Fruit fly (Drosophila melanogaster) whole organism, pupa: ENCODE measurements around the gene CG1024.

Experiments used
- CG10348 ChIP-seq: fragments of 200-800 bp; sonication (Bioruptor generic); IDR thresholded peaks from 2 replicates; pipeline ENCODE4 v1.3.6; 2022; ENCODE audit warnings: missing biosample characterization, missing genetic modification characterization
- CG12605 ChIP-seq: fragments of 200-800 bp; sonication (Bioruptor generic); IDR thresholded peaks from 2 replicates; pipeline ENCODE4 v1.3.6; 2022; ENCODE audit warnings: missing biosample characterization, missing genetic modification characterization
- CG13204 ChIP-seq: fragments of 200-800 bp; sonication (Bioruptor generic); optimal IDR thresholded peaks from 2 replicates; lab custom pipeline; 2018; ENCODE audit warnings: missing biosample characterization, mild to moderate bottlenecking, missing genetic modification characterization, moderate library complexity
- CG14655 ChIP-seq: fragments of 200-800 bp; sonication (Bioruptor generic); optimal IDR thresholded peaks from 3 replicates; lab custom pipeline; 2017; ENCODE audit warnings: mild to moderate bottlenecking, missing biosample characterization, missing genetic modification reagents, missing genetic modification characterization
- CG15710 ChIP-seq: fragments of 200-800 bp; sonication (Bioruptor generic); optimal IDR thresholded peaks from 2 replicates; lab custom pipeline; 2018; ENCODE audit warnings: missing biosample characterization, mild to moderate bottlenecking, missing genetic modification characterization, moderate library complexity
- CG17806 ChIP-seq: fragments of 200-800 bp; sonication (Bioruptor generic); optimal IDR thresholded peaks from 2 replicates; lab custom pipeline; 2018; ENCODE audit warnings: missing biosample characterization, mild to moderate bottlenecking, missing genetic modification characterization, moderate library complexity
- CG32121 ChIP-seq: fragments of 200-800 bp; sonication (Bioruptor generic); IDR thresholded peaks from 2 replicates; pipeline ENCODE4 v1.3.6; 2022; ENCODE audit warnings: missing biosample characterization, missing genetic modification characterization
- CG34367 ChIP-seq: fragments of 200-800 bp; sonication (Bioruptor generic); optimal IDR thresholded peaks from 2 replicates; lab custom pipeline; 2018; ENCODE audit warnings: missing biosample characterization, mild to moderate bottlenecking, missing genetic modification characterization
- CG4496 ChIP-seq: fragments of 200-800 bp; sonication (Bioruptor generic); IDR thresholded peaks from 3 replicates; pipeline ENCODE4 v1.3.6; 2022; ENCODE audit warnings: missing biosample characterization, missing genetic modification characterization
- CG8159 ChIP-seq: fragments of 200-800 bp; sonication (Bioruptor generic); optimal IDR thresholded peaks from 3 replicates; lab custom pipeline; 2018; ENCODE audit warnings: missing biosample characterization, mild to moderate bottlenecking, missing genetic modification characterization, moderate library complexity
- CG8301 ChIP-seq: fragments of 200-800 bp; sonication (Bioruptor generic); optimal IDR thresholded peaks from 2 replicates; lab custom pipeline; 2018; ENCODE audit warnings: missing biosample characterization, mild to moderate bottlenecking, missing genetic modification characterization
- CG9948 ChIP-seq: fragments of 200-800 bp; sonication (Bioruptor generic); optimal IDR thresholded peaks from 2 replicates; lab custom pipeline; 2018; ENCODE audit warnings: missing biosample characterization, mild to moderate bottlenecking, missing genetic modification characterization, moderate library complexity
- D1 ChIP-seq: fragments of 200-800 bp; sonication (Bioruptor generic); optimal IDR thresholded peaks from 2 replicates; lab custom pipeline; 2018; ENCODE audit warnings: missing biosample characterization, mild to moderate bottlenecking, missing genetic modification characterization, moderate library complexity
- EcR ChIP-seq: fragments of 200-800 bp; sonication (Bioruptor generic); optimal IDR thresholded peaks from 3 replicates; lab custom pipeline; 2019; ENCODE audit warnings: missing biosample characterization, missing genetic modification characterization, mild to moderate bottlenecking, moderate library complexity, missing genetic modification reagents
- Ets98B ChIP-seq: fragments of 200-800 bp; sonication (Bioruptor generic); IDR thresholded peaks from 2 replicates; pipeline ENCODE4 v1.3.6; 2022; ENCODE audit warnings: missing biosample characterization, missing genetic modification characterization
- Pif1A ChIP-seq: fragments of 200-800 bp; sonication (Bioruptor generic); optimal IDR thresholded peaks from 3 replicates; lab custom pipeline; 2016; ENCODE audit warnings: missing biosample characterization, missing genetic modification characterization
- Pif1B ChIP-seq: fragments of 200-800 bp; sonication (Bioruptor generic); optimal IDR thresholded peaks from 3 replicates; lab custom pipeline; 2016; ENCODE audit warnings: missing biosample characterization, missing genetic modification characterization
- Snoo ChIP-seq: fragments of 200-800 bp; sonication (Bioruptor generic); optimal IDR thresholded peaks from 3 replicates; lab custom pipeline; 2017; ENCODE audit warnings: missing biosample characterization, mild to moderate bottlenecking, missing genetic modification characterization, inconsistent platforms
- fd96Ca ChIP-seq: fragments of 200-800 bp; sonication (Bioruptor generic); IDR thresholded peaks from 3 replicates; pipeline ENCODE4 v1.3.6; 2022; ENCODE audit warnings: missing biosample characterization, missing genetic modification characterization
- gl ChIP-seq: fragments of 200-800 bp; sonication (Bioruptor generic); optimal IDR thresholded peaks from 2 replicates; lab custom pipeline; 2018; ENCODE audit warnings: missing biosample characterization, mild to moderate bottlenecking, missing genetic modification characterization
- rn ChIP-seq: fragments of 200-800 bp; sonication (Bioruptor generic); IDR thresholded peaks from 2 replicates; pipeline ENCODE4 v1.3.6; 2022; ENCODE audit warnings: missing biosample characterization, missing genetic modification characterization

The CG1024 gene

DNA sequence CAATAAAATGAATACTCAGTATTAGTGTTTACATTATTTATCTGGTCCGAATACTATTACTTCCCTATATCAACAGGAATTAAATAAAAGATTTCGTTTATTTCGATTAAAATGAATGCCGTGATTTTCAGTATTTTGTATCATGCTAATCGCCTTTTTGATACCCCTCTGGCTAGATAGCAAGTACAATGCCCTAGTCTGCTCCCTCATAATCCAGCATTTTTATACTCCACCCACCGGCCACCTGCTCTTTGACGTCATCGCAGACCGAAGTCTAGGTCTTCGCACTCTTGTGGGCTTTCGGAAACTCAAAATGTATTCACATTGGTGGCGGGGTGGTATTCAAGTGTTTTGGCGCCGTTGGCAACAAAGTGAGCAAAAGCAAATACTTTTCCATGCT, 23.5 kb upstream of the CG1024 start:
- TF ChIP-seq CG17806 (tag; lab: Kevin White, UChicago) (no peak), EcR (GFP tag; lab: Kevin White, UChicago) (no peak), Ets98B (GFP tag; lab: Robert Waterston, UW) (no peak), D1 (tag; lab: Kevin White, UChicago) (no peak), CG12605 (no peak), CG4496 (GFP tag; lab: Robert Waterston, UW) (no peak), CG10348 (GFP tag; lab: Robert Waterston, UW) (no peak), rn (no peak), CG34367 (tag; lab: Kevin White, UChicago) (no peak), CG8159 (no peak), Pif1B (GFP tag; lab: Kevin White, UChicago) (no peak), Snoo (tag; lab: Kevin White, UChicago) (no peak), Pif1A (GFP tag; lab: Kevin White, UChicago) (no peak), fd96Ca (GFP tag; lab: Robert Waterston, UW) (no peak), CG13204 (GFP tag; lab: Kevin White, UChicago) (no peak)

DNA sequence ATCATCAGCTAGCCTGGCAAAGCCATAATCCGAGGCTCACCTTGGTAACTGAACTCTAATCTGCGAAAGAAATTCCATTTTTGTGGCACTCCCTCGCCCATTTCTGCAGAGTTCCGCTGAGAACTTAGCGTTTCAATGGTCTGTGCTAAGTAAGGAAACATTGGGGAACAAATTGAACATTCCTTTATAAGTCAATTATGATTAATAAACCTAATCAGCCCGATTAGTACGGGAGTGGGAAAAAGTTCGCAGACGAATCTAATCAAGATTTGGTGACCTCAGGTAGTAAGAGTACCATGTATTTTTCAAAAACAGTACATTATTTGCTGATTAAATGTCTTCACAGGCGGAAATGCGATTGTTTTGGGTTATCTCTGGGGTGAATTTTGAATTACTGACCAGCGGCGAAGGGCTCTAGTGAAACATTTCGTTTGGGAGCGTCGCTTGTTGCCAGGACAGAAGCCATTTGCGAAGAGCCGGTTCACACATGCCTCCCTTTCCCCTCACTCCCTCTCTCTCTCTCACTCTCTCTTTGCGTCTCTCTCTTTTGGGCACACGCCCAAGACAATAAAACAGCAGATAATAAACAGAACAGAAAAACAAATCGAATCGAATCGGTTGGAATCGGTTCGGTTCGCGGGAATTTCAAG, 22.5 kb upstream of the CG1024 start:
- TF ChIP-seq Snoo (tag; lab: Kevin White, UChicago) (peak; percentile 31), D1 (tag; lab: Kevin White, UChicago) (no peak), CG8159 (peak; percentile 10), Ets98B (GFP tag; lab: Robert Waterston, UW) (no peak), CG17806 (tag; lab: Kevin White, UChicago) (no peak), Pif1A (GFP tag; lab: Kevin White, UChicago) (no peak), rn (no peak), CG34367 (tag; lab: Kevin White, UChicago) (no peak), CG9948 (no peak), Pif1B (GFP tag; lab: Kevin White, UChicago) (no peak), CG8301 (tag; lab: Kevin White, UChicago) (no peak), CG12605 (peak; percentile 65), CG32121 (GFP tag; lab: Robert Waterston, UW) (no peak), fd96Ca (GFP tag; lab: Robert Waterston, UW) (no peak), EcR (GFP tag; lab: Kevin White, UChicago) (peak; percentile 20), CG14655 (GFP tag; lab: Kevin White, UChicago) (no peak), CG13204 (GFP tag; lab: Kevin White, UChicago) (peak; percentile 40), CG10348 (GFP tag; lab: Robert Waterston, UW) (no peak), CG15710 (tag; lab: Kevin White, UChicago) (no peak), CG4496 (GFP tag; lab: Robert Waterston, UW) (0 out of 3 replicates have a peak, but pooled peaks have one; percentile 23), gl (peak; percentile 2)

DNA sequence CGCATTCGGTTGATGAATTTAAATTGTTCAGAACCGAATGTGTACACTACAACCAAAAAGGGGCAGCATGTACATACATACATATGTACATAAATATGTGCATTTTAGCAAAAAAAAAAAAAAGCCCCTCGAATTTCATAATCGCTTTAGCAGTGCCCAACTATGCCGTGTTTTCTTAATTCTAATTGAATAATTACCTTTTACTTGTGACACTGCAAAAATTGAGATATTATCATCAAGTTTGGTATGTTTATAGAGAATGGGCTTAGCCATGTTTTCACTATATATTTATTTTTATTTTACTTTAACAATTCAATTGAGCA, 21.4 kb upstream of the CG1024 start:
- TF ChIP-seq CG34367 (tag; lab: Kevin White, UChicago) (no peak), CG8159 (no peak), CG17806 (tag; lab: Kevin White, UChicago) (no peak), CG9948 (no peak), CG12605 (no peak), rn (no peak), Snoo (tag; lab: Kevin White, UChicago) (peak; percentile 4), D1 (tag; lab: Kevin White, UChicago) (no peak), CG32121 (GFP tag; lab: Robert Waterston, UW) (no peak), fd96Ca (GFP tag; lab: Robert Waterston, UW) (no peak), CG15710 (tag; lab: Kevin White, UChicago) (no peak), Ets98B (GFP tag; lab: Robert Waterston, UW) (no peak), Pif1A (GFP tag; lab: Kevin White, UChicago) (no peak), CG10348 (GFP tag; lab: Robert Waterston, UW) (no peak), CG14655 (GFP tag; lab: Kevin White, UChicago) (peak; percentile 23)

DNA sequence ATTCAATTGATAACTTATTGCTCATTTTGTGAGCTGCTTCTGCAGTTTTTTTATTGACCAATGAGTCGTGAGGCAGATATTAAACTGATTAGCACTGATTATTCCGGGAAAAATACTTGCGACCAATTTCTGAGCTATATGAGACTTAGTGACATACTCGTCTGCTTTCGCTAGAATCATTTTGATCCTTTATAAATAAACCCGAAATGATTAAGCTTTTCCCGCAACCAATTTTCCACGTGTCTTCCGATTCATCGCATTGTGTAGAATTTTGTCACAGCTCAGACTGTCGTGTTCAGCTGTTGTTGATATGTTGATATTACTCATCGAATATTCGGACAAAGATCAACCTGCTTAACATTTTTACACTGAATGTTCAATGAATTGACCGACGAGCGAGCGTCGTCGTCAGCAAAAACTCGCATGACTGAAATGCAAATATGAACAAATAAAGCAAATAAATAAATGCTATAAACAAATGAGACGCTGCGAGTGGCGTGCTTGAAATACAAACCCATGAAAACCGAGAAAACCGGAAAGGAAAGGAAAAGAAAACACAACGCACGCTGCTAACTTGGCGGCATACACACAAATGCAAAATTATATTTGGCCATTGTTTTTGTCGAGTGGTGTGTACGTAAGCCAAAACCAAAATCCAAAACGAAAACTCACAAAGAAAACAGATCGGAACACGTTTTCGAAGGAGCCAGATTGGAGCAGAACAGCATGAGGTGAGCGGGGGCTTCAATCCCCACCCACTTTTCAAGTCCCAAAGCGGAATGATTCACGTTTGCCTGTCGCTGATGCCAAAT, 20.8 kb upstream of the CG1024 start:
- TF ChIP-seq CG14655 (GFP tag; lab: Kevin White, UChicago) = no peak
- no peak for TF ChIP-seq Snoo (tag; lab: Kevin White, UChicago)
- TF ChIP-seq EcR (GFP tag; lab: Kevin White, UChicago) = peak; percentile 8

DNA sequence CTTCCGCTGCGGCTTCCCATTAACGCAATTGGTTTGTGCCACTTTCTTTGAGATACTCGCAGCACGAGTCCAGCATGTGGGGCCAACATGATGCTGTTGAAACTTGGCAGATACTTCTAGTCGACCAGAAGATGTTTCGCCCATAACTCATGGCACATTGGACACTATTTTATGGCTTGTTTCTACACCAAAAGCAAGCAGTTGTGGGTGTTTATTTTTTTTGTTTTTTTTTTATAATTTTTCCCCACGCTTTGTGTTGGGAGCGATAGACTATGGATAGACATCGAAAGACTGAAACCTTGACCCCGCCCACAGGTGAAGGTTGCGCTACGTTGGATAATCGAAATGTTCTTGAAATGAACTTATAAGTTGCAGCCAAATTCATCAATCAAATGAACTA, 19.6 kb upstream of the CG1024 start:
- no peak for TF ChIP-seq CG34367 (tag; lab: Kevin White, UChicago)
- TF ChIP-seq EcR (GFP tag; lab: Kevin White, UChicago) = no peak
- no peak for TF ChIP-seq CG17806 (tag; lab: Kevin White, UChicago)
- no peak for TF ChIP-seq Pif1A (GFP tag; lab: Kevin White, UChicago)
- no peak for TF ChIP-seq D1 (tag; lab: Kevin White, UChicago)
- TF ChIP-seq fd96Ca (GFP tag; lab: Robert Waterston, UW) = no peak
- no peak for TF ChIP-seq Ets98B (GFP tag; lab: Robert Waterston, UW)
- no peak for TF ChIP-seq Pif1B (GFP tag; lab: Kevin White, UChicago)
- TF ChIP-seq rn = no peak
- TF ChIP-seq CG4496 (GFP tag; lab: Robert Waterston, UW) = no peak
